Fruit fly (Drosophila melanogaster) whole organism, embryonic: ENCODE measurements around the gene CG6951.

ENCODE experiments used
- Adf1 ChIP-seq: fragments of 200-800 bp; sonication (Bioruptor generic); IDR thresholded peaks from 2 replicates; pipeline ENCODE4 v1.3.6; 2022; ENCODE audit warnings: missing biosample characterization, missing genetic modification characterization
- CG10565 ChIP-seq: fragments of 200-800 bp; sonication (Bioruptor generic); optimal IDR thresholded peaks from 3 replicates; lab custom pipeline; 2016; ENCODE audit warnings: missing biosample characterization, mild to moderate bottlenecking, missing genetic modification characterization
- CG10959 ChIP-seq: fragments of 200-800 bp; sonication (Bioruptor generic); IDR thresholded peaks from 2 replicates; pipeline ENCODE4 v1.3.6; 2022; ENCODE audit warnings: missing biosample characterization, missing genetic modification characterization
- CG11085 ChIP-seq: fragments of 200-800 bp; sonication (Bioruptor generic); IDR thresholded peaks from 2 replicates; pipeline ENCODE4 v1.3.6; 2022; ENCODE audit warnings: missing biosample characterization, missing genetic modification characterization
- CG12659 ChIP-seq: fragments of 200-800 bp; sonication (Bioruptor generic); optimal IDR thresholded peaks from 3 replicates; lab custom pipeline; 2017; ENCODE audit warnings: mild to moderate bottlenecking, missing biosample characterization, missing genetic modification reagents, missing genetic modification characterization
- CG13296 ChIP-seq: fragments of 200-800 bp; sonication (Bioruptor generic); optimal IDR thresholded peaks from 3 replicates; lab custom pipeline; 2018; ENCODE audit warnings: missing biosample characterization, mild to moderate bottlenecking, missing genetic modification characterization
- CG13424 ChIP-seq: fragments of 200-800 bp; sonication (Bioruptor generic); optimal IDR thresholded peaks from 2 replicates; lab custom pipeline; 2019; ENCODE audit warnings: missing biosample characterization, mild to moderate bottlenecking, missing genetic modification characterization, moderate library complexity
- CG14965 ChIP-seq: fragments of 200-800 bp; sonication (Bioruptor generic); optimal IDR thresholded peaks from 2 replicates; lab custom pipeline; 2016; ENCODE audit warnings: missing biosample characterization, missing genetic modification characterization, borderline replicate concordance
- CG17912 ChIP-seq: fragments of 200-800 bp; sonication (Bioruptor generic); optimal IDR thresholded peaks from 2 replicates; lab custom pipeline; 2018; ENCODE audit warnings: missing biosample characterization, mild to moderate bottlenecking, missing genetic modification characterization
- CG18599 ChIP-seq: fragments of 200-800 bp; sonication (Bioruptor generic); optimal IDR thresholded peaks from 3 replicates; lab custom pipeline; 2017; ENCODE audit warnings: missing biosample characterization, missing genetic modification characterization, mild to moderate bottlenecking, moderate library complexity, missing genetic modification reagents
- CG32767 ChIP-seq: fragments of 200-800 bp; sonication (Bioruptor generic); IDR thresholded peaks from 2 replicates; pipeline ENCODE4 v1.3.6; 2022; ENCODE audit warnings: missing biosample characterization, missing genetic modification characterization
- CG32772 ChIP-seq: fragments of 200-800 bp; sonication (Bioruptor generic); IDR thresholded peaks from 2 replicates; pipeline ENCODE4 v1.3.6; 2022; ENCODE audit warnings: missing biosample characterization, missing genetic modification characterization
- CG3281 ChIP-seq: fragments of 200-800 bp; sonication (Bioruptor generic); optimal IDR thresholded peaks from 3 replicates; lab custom pipeline; 2017; ENCODE audit warnings: missing biosample characterization, mild to moderate bottlenecking, missing genetic modification characterization
- CG42726 ChIP-seq: fragments of 200-800 bp; sonication (Bioruptor generic); IDR thresholded peaks from 2 replicates; pipeline ENCODE4 v1.3.6; 2022; ENCODE audit warnings: missing biosample characterization, missing genetic modification characterization; ENCODE audit not compliant: partially characterized antibody
- CG6272 ChIP-seq: fragments of 200-800 bp; sonication (Bioruptor generic); IDR thresholded peaks from 2 replicates; pipeline ENCODE4 v1.3.6; 2022; ENCODE audit warnings: missing biosample characterization, missing genetic modification characterization
- CG7928 ChIP-seq: fragments of 200-800 bp; sonication (Bioruptor generic); optimal IDR thresholded peaks from 2 replicates; lab custom pipeline; 2017; ENCODE audit warnings: missing biosample characterization, mild to moderate bottlenecking, missing genetic modification characterization
- CG8359 ChIP-seq: fragments of 200-800 bp; sonication (Bioruptor generic); optimal IDR thresholded peaks from 2 replicates; lab custom pipeline; 2017; ENCODE audit warnings: missing biosample characterization, mild to moderate bottlenecking, missing genetic modification characterization, borderline replicate concordance
- CG8765 ChIP-seq: fragments of 200-800 bp; sonication (Bioruptor generic); IDR thresholded peaks from 2 replicates; pipeline ENCODE4 v1.3.6; 2022; ENCODE audit warnings: missing biosample characterization, missing genetic modification characterization
- CG9215 ChIP-seq: fragments of 200-800 bp; sonication (Bioruptor generic); IDR thresholded peaks from 2 replicates; pipeline ENCODE4 v1.3.6; 2022; ENCODE audit warnings: missing biosample characterization, missing genetic modification characterization
- D19B ChIP-seq: fragments of 200-800 bp; sonication (Bioruptor generic); optimal IDR thresholded peaks from 2 replicates; lab custom pipeline; 2017; ENCODE audit warnings: missing biosample characterization, mild to moderate bottlenecking, missing genetic modification characterization
- Dp ChIP-seq: fragments of 200-800 bp; sonication (Bioruptor generic); optimal IDR thresholded peaks from 2 replicates; lab custom pipeline; 2018; ENCODE audit warnings: missing biosample characterization, mild to moderate bottlenecking, missing genetic modification characterization, moderate library complexity
- E2f1 ChIP-seq: fragments of 200-800 bp; sonication (Bioruptor generic); IDR thresholded peaks from 2 replicates; pipeline ENCODE4 v1.3.6; 2022; ENCODE audit warnings: missing biosample characterization, missing genetic modification characterization
- Fer2 ChIP-seq: fragments of 200-800 bp; sonication (Bioruptor generic); optimal IDR thresholded peaks from 2 replicates; lab custom pipeline; 2018; ENCODE audit warnings: missing biosample characterization, mild to moderate bottlenecking, missing genetic modification characterization, moderate library complexity
- HHEX ChIP-seq: fragments of 200-800 bp; sonication (Bioruptor generic); optimal IDR thresholded peaks from 3 replicates; lab custom pipeline; 2017; ENCODE audit warnings: missing biosample characterization, mild to moderate bottlenecking, missing genetic modification characterization, missing genetic modification reagents
- Hmx ChIP-seq: fragments of 200-800 bp; sonication (Bioruptor generic); optimal IDR thresholded peaks from 2 replicates; lab custom pipeline; 2016; ENCODE audit warnings: missing biosample characterization, missing genetic modification characterization
- NK7.1 ChIP-seq: fragments of 200-800 bp; sonication (Bioruptor generic); optimal IDR thresholded peaks from 3 replicates; lab custom pipeline; 2016; ENCODE audit warnings: missing biosample characterization, missing genetic modification characterization
- Opbp ChIP-seq: fragments of 200-800 bp; sonication (Bioruptor generic); IDR thresholded peaks from 3 replicates; pipeline ENCODE4 v1.3.6; 2022; ENCODE audit warnings: missing biosample characterization, missing genetic modification characterization; ENCODE audit not compliant: partially characterized antibody
- Side ChIP-seq: fragments of 200-800 bp; sonication (Bioruptor generic); optimal IDR thresholded peaks from 2 replicates; lab custom pipeline; 2016; ENCODE audit warnings: missing biosample characterization, missing genetic modification characterization
- Ssrp ChIP-seq: fragments of 200-800 bp; sonication (Bioruptor generic); optimal IDR thresholded peaks from 2 replicates; lab custom pipeline; 2018; ENCODE audit warnings: missing biosample characterization, mild to moderate bottlenecking, missing genetic modification characterization, moderate library complexity
- Trl ChIP-seq, 3 experiments: fragments of >200 bp in 2 of 3; fragments of 200-800 bp in 1 of 3; sonication (Bioruptor generic) in 1 of 3; optimal IDR thresholded peaks; 2 replicates in 1 of 3; 3 replicates in 2 of 3; lab custom pipeline; 2016 to 2017; ENCODE audit warnings: missing biosample characterization in 1 of 3, missing genetic modification characterization in 1 of 3
- abd-A ChIP-seq: fragments of 200-800 bp; sonication (Bioruptor generic); optimal IDR thresholded peaks from 3 replicates; lab custom pipeline; 2019; ENCODE audit warnings: missing biosample characterization, mild to moderate bottlenecking, missing genetic modification characterization, moderate library complexity
- al ChIP-seq: fragments of 200-800 bp; sonication (Bioruptor generic); IDR thresholded peaks from 2 replicates; pipeline ENCODE4 v1.3.6; 2022; ENCODE audit warnings: missing biosample characterization, missing genetic modification characterization
- dmrt99B ChIP-seq: fragments of 200-800 bp; sonication (Bioruptor generic); optimal IDR thresholded peaks from 2 replicates; lab custom pipeline; 2018; ENCODE audit warnings: missing biosample characterization, mild to moderate bottlenecking, missing genetic modification characterization, moderate library complexity
- emc ChIP-seq: fragments of 200-800 bp; sonication (Bioruptor generic); optimal IDR thresholded peaks from 2 replicates; lab custom pipeline; 2016; ENCODE audit warnings: missing biosample characterization, missing genetic modification characterization
- ewg ChIP-seq: fragments of 200-800 bp; sonication (Bioruptor generic); optimal IDR thresholded peaks from 3 replicates; lab custom pipeline; 2017; ENCODE audit warnings: mild to moderate bottlenecking, missing biosample characterization, missing genetic modification reagents, missing genetic modification characterization
- grau ChIP-seq: fragments of 200-800 bp; optimal IDR thresholded peaks from 3 replicates; lab custom pipeline; 2019; ENCODE audit warnings: missing biosample characterization, mild to moderate bottlenecking, missing genetic modification characterization, moderate library complexity
- gro ChIP-seq: fragments of 200-800 bp; sonication (Bioruptor generic); optimal IDR thresholded peaks from 2 replicates; lab custom pipeline; 2016; ENCODE audit warnings: missing biosample characterization, missing genetic modification characterization
- gsb ChIP-seq: fragments of 200-800 bp; sonication (Bioruptor generic); IDR thresholded peaks from 2 replicates; pipeline ENCODE4 v1.3.6; 2022; ENCODE audit warnings: missing biosample characterization, missing genetic modification characterization
- lab ChIP-seq: fragments of 200-800 bp; sonication (Bioruptor generic); optimal IDR thresholded peaks from 3 replicates; lab custom pipeline; 2017; ENCODE audit warnings: missing biosample characterization, missing genetic modification characterization, mild to moderate bottlenecking, moderate library complexity, missing genetic modification reagents
- maf-S ChIP-seq: fragments of 200-800 bp; sonication (Bioruptor generic); optimal IDR thresholded peaks from 2 replicates; lab custom pipeline; 2016; ENCODE audit warnings: missing biosample characterization, missing genetic modification characterization
- pan ChIP-seq, 4 experiments: fragments of >200 bp in 3 of 4; fragments of 200-800 bp in 1 of 4; sonication (Bioruptor generic) in 1 of 4; optimal IDR thresholded peaks in 3 of 4; IDR thresholded peaks in 1 of 4; 2 replicates each; pipeline versions ENCODE4 v1.3.6 to Lab custom; 2017 to 2022; ENCODE audit warnings: missing biosample characterization in 2 of 4, missing genetic modification characterization in 2 of 4, mixed read lengths in 1 of 4
- peb ChIP-seq: fragments of 200-800 bp; sonication (Bioruptor generic); IDR thresholded peaks from 2 replicates; pipeline ENCODE4 v1.3.6; 2022; ENCODE audit warnings: missing biosample characterization, missing genetic modification characterization
- pfk ChIP-seq: fragments of 200-800 bp; sonication (Bioruptor generic); optimal IDR thresholded peaks from 2 replicates; lab custom pipeline; 2018; ENCODE audit warnings: missing biosample characterization, mild to moderate bottlenecking, missing genetic modification characterization, moderate library complexity
- scrt ChIP-seq: fragments of 200-800 bp; sonication (Bioruptor generic); optimal IDR thresholded peaks from 2 replicates; lab custom pipeline; 2018; ENCODE audit warnings: missing biosample characterization, mild to moderate bottlenecking, missing genetic modification characterization, moderate library complexity
- tgo ChIP-seq: fragments of 200-800 bp; sonication (Bioruptor generic); IDR thresholded peaks from 3 replicates; pipeline ENCODE4 v1.3.6; 2022; ENCODE audit warnings: missing biosample characterization, missing genetic modification characterization
- tup ChIP-seq: fragments of 200-800 bp; sonication (Bioruptor generic); optimal IDR thresholded peaks from 2 replicates; lab custom pipeline; 2016; ENCODE audit warnings: missing biosample characterization, mild to moderate bottlenecking, missing genetic modification characterization, moderate library complexity
- wek ChIP-seq: fragments of 200-800 bp; sonication (Bioruptor generic); optimal IDR thresholded peaks from 3 replicates; lab custom pipeline; 2018; ENCODE audit warnings: missing biosample characterization, mild to moderate bottlenecking, missing genetic modification characterization, moderate library complexity
- zen ChIP-seq: fragments of 200-800 bp; sonication (Bioruptor generic); optimal IDR thresholded peaks from 3 replicates; lab custom pipeline; 2018; ENCODE audit warnings: missing biosample characterization, mild to moderate bottlenecking, missing genetic modification characterization, moderate library complexity
- zfh2 ChIP-seq: fragments of 200-800 bp; sonication (Bioruptor generic); optimal IDR thresholded peaks from 2 replicates; lab custom pipeline; 2016; ENCODE audit warnings: missing biosample characterization, missing genetic modification characterization

CG6951 gene

DNA sequence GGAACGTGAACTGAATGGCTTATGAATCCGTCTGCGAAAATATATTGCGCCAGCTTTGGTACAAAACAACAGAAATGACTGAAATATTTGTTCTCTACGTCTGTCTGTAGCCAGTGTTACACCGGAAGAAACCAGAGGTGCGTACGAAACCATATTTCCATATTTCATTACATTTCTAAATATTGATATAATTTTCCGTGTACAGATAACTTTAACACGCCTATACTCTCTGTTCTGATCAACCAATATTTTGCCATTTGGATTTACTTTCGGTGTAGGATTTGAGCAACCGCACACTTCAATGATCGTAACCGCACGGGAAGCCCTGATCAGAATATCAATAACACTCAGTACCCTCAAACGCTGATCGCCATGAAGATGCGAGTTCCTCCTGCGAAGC lies 46.3 kb upstream of the CG6951 start (continued):
- TF ChIP-seq CG17912 (no peak), Adf1 (GFP tag; lab: Robert Waterston, UW) (no peak), CG6272 (no peak), Trl (optimal IDR thresholded peaks at IDR 0.05; lab: Kevin White, UChicago) (no peak), Trl (GFP tag; optimal IDR thresholded peaks at IDR 0.05; lab: Kevin White, UChicago) (peak; percentile 33), CG32767 (no peak; the same call in 1 of the 2 replicates), peb (no peak), Side (no peak), Opbp (GFP tag; lab: Robert Waterston, UW) (no peak), emc (GFP tag; lab: Kevin White, UChicago) (no peak), CG14965 (GFP tag; lab: Kevin White, UChicago) (no peak), Ssrp (tag; lab: Kevin White, UChicago) (peak; percentile 9), ewg (GFP tag; lab: Kevin White, UChicago) (no peak), scrt (GFP tag; lab: Kevin White, UChicago) (no peak), Hmx (GFP tag; lab: Kevin White, UChicago) (no peak), maf-S (GFP tag; lab: Kevin White, UChicago) (no peak), pan (optimal IDR thresholded peaks at IDR 0.05; lab: Kevin White, UChicago) (no peak), pan (GFP tag; optimal IDR thresholded peaks at IDR 0.05 in 1 of 2, IDR thresholded peaks at IDR 0.05 in 1 of 2) (peak in 1 of 2 experiments; percentile 60), CG8765 (GFP tag; lab: Robert Waterston, UW) (no peak), CG11085 (no peak), tgo (GFP tag; lab: Robert Waterston, UW) (peak; percentile 59; the same call in 2 of the 3 replicates), gro (GFP tag; lab: Kevin White, UChicago) (no peak), CG8359 (no peak), CG13296 (GFP tag; lab: Kevin White, UChicago) (no peak), CG18599 (GFP tag; lab: Kevin White, UChicago) (peak; percentile 40), Fer2 (tag; lab: Kevin White, UChicago) (no peak), HHEX (GFP tag; lab: Kevin White, UChicago) (peak; percentile 36), lab (GFP tag; lab: Kevin White, UChicago) (peak; percentile 48), zfh2 (GFP tag; lab: Kevin White, UChicago) (peak; percentile 2), CG13424 (tag; lab: Kevin White, UChicago) (peak; percentile 25), grau (tag; lab: Kevin White, UChicago) (peak; percentile 59), CG10565 (GFP tag; lab: Kevin White, UChicago) (no peak), CG7928 (GFP tag; lab: Kevin White, UChicago) (no peak), pfk (GFP tag; lab: Kevin White, UChicago) (no peak), zen (tag; lab: Kevin White, UChicago) (no peak), CG42726 (GFP tag; lab: Robert Waterston, UW) (no peak), Dp (no peak), abd-A (tag; lab: Kevin White, UChicago) (no peak), al (peak; percentile 49; the same call in 1 of the 2 replicates), wek (no peak), NK7.1 (GFP tag; lab: Kevin White, UChicago) (no peak), dmrt99B (tag; lab: Kevin White, UChicago) (peak; percentile 15), E2f1 (peak; percentile 25; the same call in 1 of the 2 replicates), CG10959 (GFP tag; lab: Robert Waterston, UW) (peak; percentile 41; the same call in 1 of the 2 replicates), D19B (no peak), CG9215 (GFP tag; lab: Robert Waterston, UW) (peak; percentile 51), gsb (GFP tag; lab: Robert Waterston, UW) (0 out of 2 replicates have a peak, but pooled peaks have one; percentile 35), CG32772 (GFP tag; lab: Robert Waterston, UW) (peak; percentile 55), CG3281 (GFP tag; lab: Kevin White, UChicago) (peak; percentile 32), CG12659 (GFP tag; lab: Kevin White, UChicago) (peak; percentile 28), tup (GFP tag; lab: Kevin White, UChicago) (no peak)
